Worm (Caenorhabditis elegans): ENCODE measurements around the gene phf-34.

The phf-34 gene

ce11 chrX:9941379-9941778 is 42.1 kb upstream of the phf-34 start:
- TF ChIP-seq hmg-1.2 (GFP tag; IDR thresholded peaks at IDR 0.05) (peak; percentile 16; the same call in 1 of the 2 replicates), efl-1 (GFP tag; optimal IDR thresholded peaks at IDR 0.05) (no peak), snpc-1.3 (tag; optimal IDR thresholded peaks at IDR 0.05; ENCODE audit: insufficient read depth) (no peak), snpc-4 (GFP tag; optimal IDR thresholded peaks at IDR 0.05) (no peak), snpc-4 (tag; optimal IDR thresholded peaks at IDR 0.05) (no peak), Y53F4B.3 (GFP tag; IDR thresholded peaks at IDR 0.05) (no peak), B0336.3 (GFP tag; IDR thresholded peaks at IDR 0.05) (no peak), nhr-80 (tag; optimal IDR thresholded peaks at IDR 0.05) (no peak), ZK185.1 (tag; optimal IDR thresholded peaks at IDR 0.05; ENCODE audit: poor library complexity, severe bottlenecking) (no peak), F39B2.1 (GFP tag; IDR thresholded peaks at IDR 0.05) (no peak), ceh-40 (GFP tag; IDR thresholded peaks at IDR 0.05) (no peak), sptf-2 (GFP tag; optimal IDR thresholded peaks at IDR 0.05) (no peak), pha-4 (tag; optimal IDR thresholded peaks at IDR 0.05) (no peak), ekl-4 (GFP tag; IDR thresholded peaks at IDR 0.05) (0 out of 2 replicates have a peak, but pooled peaks have one; percentile 19), ztf-18 (tag; optimal IDR thresholded peaks at IDR 0.05) (no peak), B0019.2 (GFP tag; conservative IDR thresholded peaks at IDR 0.05) (no peak), let-607 (tag; optimal IDR thresholded peaks at IDR 0.05) (no peak), mxl-1 (tag; optimal IDR thresholded peaks at IDR 0.05) (no peak), madf-3 (GFP tag; IDR thresholded peaks at IDR 0.05) (no peak)

ce11 chrX:9940524-9940923 is 41.2 kb upstream of the phf-34 start:
- TF ChIP-seq madf-3 (GFP tag; IDR thresholded peaks at IDR 0.05), result no peak
- no peak for TF ChIP-seq somi-1 (GFP tag; optimal IDR thresholded peaks at IDR 0.05)
- TF ChIP-seq ccch-3 (GFP tag; optimal IDR thresholded peaks at IDR 0.05), result no peak
- no peak for TF ChIP-seq Y53F4B.3 (GFP tag; IDR thresholded peaks at IDR 0.05)
- TF ChIP-seq lsl-1 (GFP tag; optimal IDR thresholded peaks at IDR 0.05), result no peak
- no peak for TF ChIP-seq ceh-40 (GFP tag; IDR thresholded peaks at IDR 0.05)
- no peak for TF ChIP-seq cebp-2 (GFP tag; IDR thresholded peaks at IDR 0.05)
- TF ChIP-seq nhr-179 (tag; optimal IDR thresholded peaks at IDR 0.05), result no peak
- TF ChIP-seq snpc-4 (GFP tag; optimal IDR thresholded peaks at IDR 0.05), result no peak
- TF ChIP-seq snpc-4 (tag; optimal IDR thresholded peaks at IDR 0.05), result no peak

- TF ChIP-seq zim-3 (tag; optimal IDR thresholded peaks at IDR 0.05) (no peak), cebp-1 (GFP tag; IDR thresholded peaks at IDR 0.05) (peak; percentile 39; the same call in 1 of the 2 replicates), cebp-1 (tag; optimal IDR thresholded peaks at IDR 0.05) (peak; percentile 73)
Observed at ce11 chrX:9938537-9938936, 39.3 kb upstream of the phf-34 start, which contains the start of the genes C17G1.5 and C17G1.14. TSS of gene C17G1.5 (plus strand) at chrX:9938802. TSS of gene C17G1.14 (plus strand) at chrX:9938813.

ce11 chrX:9938091-9938490 is 38.8 kb upstream of the phf-34 start:
- TF ChIP-seq ztf-22 (GFP tag; optimal IDR thresholded peaks at IDR 0.05) (no peak), tbx-9 (tag; optimal IDR thresholded peaks at IDR 0.05; ENCODE audit: borderline replicate concordance) (no peak), lsy-27 (tag; optimal IDR thresholded peaks at IDR 0.05; ENCODE audit: borderline replicate concordance, insufficient read depth) (no peak), ccch-3 (GFP tag; optimal IDR thresholded peaks at IDR 0.05) (no peak), cebp-1 (GFP tag; IDR thresholded peaks at IDR 0.05) (no peak), cebp-1 (tag; optimal IDR thresholded peaks at IDR 0.05) (no peak), B0019.2 (GFP tag; conservative IDR thresholded peaks at IDR 0.05) (no peak), mes-4 (tag; optimal IDR thresholded peaks at IDR 0.05) (no peak), C06A6.2 (GFP tag; conservative IDR thresholded peaks at IDR 0.05) (no peak), lin-40 (tag; optimal IDR thresholded peaks at IDR 0.05) (no peak), ceh-91 (GFP tag; IDR thresholded peaks at IDR 0.05) (no peak), C17E4.6 (GFP tag; IDR thresholded peaks at IDR 0.05) (no peak), Y53F4B.3 (GFP tag; IDR thresholded peaks at IDR 0.05) (no peak), lin-26 (GFP tag; IDR thresholded peaks at IDR 0.05) (no peak), dpl-1 (GFP tag; optimal IDR thresholded peaks at IDR 0.05) (no peak), ets-4 (GFP tag; optimal IDR thresholded peaks at IDR 0.05) (no peak), athp-1 (tag; optimal IDR thresholded peaks at IDR 0.05) (no peak)
